Worm (Caenorhabditis elegans) whole organism, L4 larva: ENCODE results near the gene F40A3.3.

Experiments used
- R02D3.7 ChIP-seq: fragments of 150-350 bp; sonication (generic microtip); optimal IDR thresholded peaks from 3 replicates; lab custom pipeline; 2014; ENCODE audit warnings: missing biosample characterization, missing genetic modification characterization
- ZK546.5 ChIP-seq, 2 experiments: sonication (generic microtip); optimal IDR thresholded peaks; 2 replicates each; lab custom pipeline; 2017; ENCODE audit warnings: missing biosample characterization in 2 of 2, missing genetic modification characterization in 2 of 2
- ceh-82 ChIP-seq: sonication (generic microtip); optimal IDR thresholded peaks from 2 replicates; lab custom pipeline; 2017; ENCODE audit warnings: missing biosample characterization, missing genetic modification characterization
- mdl-1 ChIP-seq, 2 experiments: fragments of 150-350 bp in 1 of 2; sonication (generic microtip) in 1 of 2; optimal IDR thresholded peaks; 2 replicates each; lab custom pipeline; 2014 to 2017; ENCODE audit warnings: missing biosample characterization in 2 of 2, missing genetic modification characterization in 2 of 2
- mxl-2 ChIP-seq: fragments of 200-800 bp; sonication (Bioruptor generic); conservative IDR thresholded peaks from 2 replicates; pipeline ENCODE4 v1.3.6; 2022; ENCODE audit warnings: missing genetic modification reagents, missing genetic modification characterization, missing compliant biosample characterization
- nhr-11 ChIP-seq: fragments of 150-350 bp; optimal IDR thresholded peaks from 2 replicates; lab custom pipeline; 2014; ENCODE audit warnings: missing biosample characterization, missing genetic modification characterization
- snpc-4 ChIP-seq: fragments of 150-350 bp; optimal IDR thresholded peaks from 2 replicates; lab custom pipeline; 2014; ENCODE audit warnings: missing biosample characterization, missing genetic modification characterization
- unc-39 ChIP-seq: sonication (generic microtip); optimal IDR thresholded peaks from 2 replicates; lab custom pipeline; 2017; ENCODE audit warnings: missing biosample characterization, missing genetic modification characterization

DNA sequence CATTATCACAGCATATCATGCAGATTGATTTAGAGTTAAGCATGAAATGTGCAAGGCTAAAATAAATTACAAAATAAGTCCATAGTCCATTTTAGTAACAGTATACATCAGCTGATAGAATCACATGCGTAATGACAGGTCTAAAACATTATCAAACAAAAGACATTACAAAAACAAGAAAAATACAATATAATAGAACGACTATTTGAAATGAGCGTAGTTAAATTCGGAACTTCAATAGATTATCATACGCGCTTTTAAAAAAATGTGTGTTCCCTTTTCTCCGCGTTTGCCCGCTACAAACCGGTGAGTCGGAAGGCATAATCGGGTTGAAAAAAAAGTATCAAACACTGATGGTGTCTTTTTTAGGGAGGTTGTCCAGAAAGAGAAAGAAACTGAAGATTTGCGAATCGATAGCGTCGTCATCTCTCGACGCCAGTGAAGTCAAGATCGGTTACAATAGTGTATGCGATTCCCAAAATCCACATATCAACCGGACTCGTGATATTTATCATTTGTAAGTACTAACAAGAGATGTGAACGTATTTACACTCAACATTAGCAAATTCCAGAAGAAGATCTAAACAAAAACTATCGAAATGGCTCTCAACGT, 21.8 kb upstream of the F40A3.3 start, which contains the start of gene C37C3.2:
- TF ChIP-seq ZK546.5 (tag; optimal IDR thresholded peaks at IDR 0.05; lab: Kevin White, UChicago) (no peak), unc-39 (no peak), mdl-1 (tag; optimal IDR thresholded peaks at IDR 0.05; lab: Kevin White, UChicago) (no peak), R02D3.7 (no peak), snpc-4 (tag; lab: Kevin White, UChicago) (no peak), ceh-82 (tag; lab: Kevin White, UChicago) (no peak), mxl-2 (no peak), nhr-11 (tag; lab: Kevin White, UChicago) (no peak)
